Fruit fly (Drosophila melanogaster) whole organism, wandering third instar larva: ENCODE results near the gene CG11398.

Experiments used
- Abd-B ChIP-seq: fragments of >200 bp; optimal IDR thresholded peaks from 2 replicates; lab custom pipeline; 2017; ENCODE audit warnings: missing biosample characterization, missing genetic modification characterization
- CG32264 ChIP-seq: fragments of 200-800 bp; sonication (Bioruptor generic); optimal IDR thresholded peaks from 2 replicates; lab custom pipeline; 2016; ENCODE audit warnings: missing biosample characterization, missing genetic modification characterization
- CG9705 ChIP-seq: fragments of 200-800 bp; sonication (Bioruptor generic); optimal IDR thresholded peaks from 2 replicates; lab custom pipeline; 2018; ENCODE audit warnings: missing biosample characterization, mild to moderate bottlenecking, missing genetic modification characterization
- CrebA ChIP-seq: fragments of 200-800 bp; sonication (Bioruptor generic); optimal IDR thresholded peaks from 2 replicates; lab custom pipeline; 2016; ENCODE audit warnings: missing biosample characterization, mild to moderate bottlenecking, missing genetic modification characterization, borderline replicate concordance
- Dif ChIP-seq: fragments of 200-275, 200-300 bp; sonication (Bioruptor generic); optimal IDR thresholded peaks from 2 replicates; lab custom pipeline; 2018; ENCODE audit warnings: missing biosample characterization, missing genetic modification characterization; ENCODE audit not compliant: partially characterized antibody
- GATAd ChIP-seq: sonication (Bioruptor generic); optimal IDR thresholded peaks from 2 replicates; lab custom pipeline; 2016; ENCODE audit warnings: missing biosample characterization, missing genetic modification characterization
- HLH106 ChIP-seq: fragments of 200-800 bp; optimal IDR thresholded peaks from 3 replicates; lab custom pipeline; 2019; ENCODE audit warnings: missing biosample characterization, mild to moderate bottlenecking, missing genetic modification characterization, moderate library complexity
- Hnf4 ChIP-seq: fragments of 200-800 bp; sonication (Bioruptor generic); optimal IDR thresholded peaks from 2 replicates; lab custom pipeline; 2016; ENCODE audit warnings: missing biosample characterization, mild to moderate bottlenecking, missing genetic modification characterization
- Hr78 ChIP-seq: fragments of >200 bp; optimal IDR thresholded peaks from 2 replicates; lab custom pipeline; 2017; ENCODE audit warnings: missing biosample characterization, missing genetic modification characterization
- Hr83 ChIP-seq: fragments of 200-300 bp; sonication (Bioruptor generic); optimal IDR thresholded peaks from 2 replicates; lab custom pipeline; 2016; ENCODE audit warnings: missing biosample characterization, mild to moderate bottlenecking, missing genetic modification characterization, moderate library complexity; ENCODE audit not compliant: poor library complexity, severe bottlenecking
- Jra ChIP-seq: sonication (Bioruptor generic); optimal IDR thresholded peaks from 2 replicates; lab custom pipeline; 2016; ENCODE audit warnings: missing biosample characterization, missing genetic modification characterization
- Mio ChIP-seq: sonication (Bioruptor generic); optimal IDR thresholded peaks from 2 replicates; lab custom pipeline; 2016; ENCODE audit warnings: missing biosample characterization, missing genetic modification characterization
- Myc ChIP-seq: fragments of >200 bp; optimal IDR thresholded peaks from 2 replicates; lab custom pipeline; 2017
- OdsH ChIP-seq: fragments of 200-800 bp; sonication (Bioruptor generic); optimal IDR thresholded peaks from 2 replicates; lab custom pipeline; 2016; ENCODE audit warnings: missing biosample characterization, mild to moderate bottlenecking, missing genetic modification characterization
- Sp1 ChIP-seq: fragments of 200-800 bp; sonication (Bioruptor generic); optimal IDR thresholded peaks from 3 replicates; lab custom pipeline; 2019; ENCODE audit warnings: missing biosample characterization, mild to moderate bottlenecking, missing genetic modification characterization, moderate library complexity
- br ChIP-seq: fragments of 200-800 bp; sonication (Bioruptor generic); optimal IDR thresholded peaks from 2 replicates; lab custom pipeline; 2016; ENCODE audit warnings: missing biosample characterization, missing genetic modification characterization
- brk ChIP-seq: fragments of 200-800 bp; sonication (Bioruptor generic); optimal IDR thresholded peaks from 2 replicates; lab custom pipeline; 2016; ENCODE audit warnings: missing biosample characterization, mild to moderate bottlenecking, missing genetic modification characterization
- dl ChIP-seq, 2 experiments: fragments of 175-275, 200-275 bp in 1 of 2; fragments of 200-275 bp in 1 of 2; sonication (Bioruptor generic); optimal IDR thresholded peaks; lab custom pipeline; 2018; ENCODE audit warnings: mild to moderate bottlenecking in 2 of 2, missing biosample characterization in 2 of 2, missing genetic modification characterization in 2 of 2, moderate library complexity in 2 of 2; ENCODE audit not compliant: partially characterized antibody in 2 of 2, insufficient read depth in 1 of 2
- dmrt93B ChIP-seq: fragments of 200-800 bp; sonication (Bioruptor generic); optimal IDR thresholded peaks from 2 replicates; lab custom pipeline; 2018; ENCODE audit warnings: missing biosample characterization, mild to moderate bottlenecking, missing genetic modification characterization
- dsf ChIP-seq: sonication (Bioruptor generic); optimal IDR thresholded peaks from 2 replicates; lab custom pipeline; 2016; ENCODE audit warnings: missing biosample characterization, missing genetic modification characterization, borderline replicate concordance
- ey ChIP-seq: fragments of 200-800 bp; sonication (Bioruptor generic); optimal IDR thresholded peaks from 2 replicates; lab custom pipeline; 2016; ENCODE audit warnings: missing biosample characterization, missing genetic modification characterization
- foxo ChIP-seq, 2 experiments: fragments of 200-800 bp; sonication (Bioruptor generic); optimal IDR thresholded peaks; 2 replicates in 1 of 2; 3 replicates in 1 of 2; lab custom pipeline; 2016 to 2017; ENCODE audit warnings: missing biosample characterization in 2 of 2, missing genetic modification characterization in 2 of 2
- jim ChIP-seq: fragments of 175-275, 200-325 bp; sonication (Bioruptor generic); optimal IDR thresholded peaks from 2 replicates; lab custom pipeline; 2016; ENCODE audit warnings: missing biosample characterization, mild to moderate bottlenecking, missing genetic modification characterization
- lola ChIP-seq: fragments of >200 bp; optimal IDR thresholded peaks from 2 replicates; lab custom pipeline; 2017; ENCODE audit warnings: missing biosample characterization, missing genetic modification characterization
- pan ChIP-seq: fragments of >200 bp; optimal IDR thresholded peaks from 2 replicates; lab custom pipeline; 2017
- psq ChIP-seq: fragments of 200-800 bp; sonication (Bioruptor generic); optimal IDR thresholded peaks from 3 replicates; lab custom pipeline; 2017; ENCODE audit warnings: missing biosample characterization, mild to moderate bottlenecking, missing genetic modification characterization, moderate library complexity
- rgr ChIP-seq: fragments of 200-800 bp; sonication (Bioruptor generic); optimal IDR thresholded peaks from 3 replicates; lab custom pipeline; 2016; ENCODE audit warnings: missing biosample characterization, mild to moderate bottlenecking, missing genetic modification characterization
- sage ChIP-seq: fragments of 200-800 bp; sonication (Bioruptor generic); optimal IDR thresholded peaks from 2 replicates; lab custom pipeline; 2016; ENCODE audit warnings: missing biosample characterization, mild to moderate bottlenecking, missing genetic modification characterization
- sv ChIP-seq: fragments of 200-800 bp; sonication (Bioruptor generic); optimal IDR thresholded peaks from 3 replicates; lab custom pipeline; 2016; ENCODE audit warnings: missing biosample characterization, missing genetic modification characterization
- tai ChIP-seq: sonication (Bioruptor generic); optimal IDR thresholded peaks from 2 replicates; lab custom pipeline; 2016; ENCODE audit warnings: missing biosample characterization, missing genetic modification characterization
- usp ChIP-seq: fragments of >200 bp; optimal IDR thresholded peaks from 2 replicates; lab custom pipeline; 2017; ENCODE audit warnings: missing biosample characterization, missing genetic modification characterization
- woc ChIP-seq: sonication (Bioruptor generic); optimal IDR thresholded peaks from 2 replicates; lab custom pipeline; 2016; ENCODE audit warnings: missing biosample characterization, mild to moderate bottlenecking, missing genetic modification characterization

Gene CG11398

DNA sequence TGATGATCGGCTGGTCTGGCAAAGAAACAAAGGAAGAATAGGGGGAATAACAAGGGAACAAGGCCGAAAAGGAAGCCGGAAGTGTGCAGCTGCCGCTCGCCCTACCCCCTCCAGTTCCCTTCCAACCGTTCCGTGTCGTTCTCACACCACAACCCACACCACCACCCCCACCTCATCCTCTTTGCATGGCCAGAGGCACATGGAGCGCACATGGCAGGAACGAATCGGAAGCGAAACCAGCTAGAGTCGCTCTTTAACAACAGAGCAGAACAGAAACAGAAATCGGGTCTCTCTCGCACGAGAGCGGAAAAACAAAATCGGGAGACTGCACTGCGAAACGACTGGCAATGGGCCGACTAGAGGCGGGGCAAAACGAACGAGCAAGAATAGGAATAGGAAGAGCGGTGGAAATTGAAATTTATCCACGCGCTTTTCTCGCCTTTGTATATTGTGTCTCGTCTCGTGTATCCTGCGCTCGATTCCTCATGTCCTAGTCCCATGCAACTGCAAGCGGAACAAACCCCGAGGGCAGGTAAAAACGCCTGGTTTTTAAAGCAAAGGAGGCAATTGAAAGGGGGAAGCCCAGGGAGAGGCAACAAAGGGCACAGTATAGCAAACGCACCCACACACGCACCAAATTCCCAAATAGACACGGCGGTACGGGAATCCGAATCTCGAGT lies 17.7 kb upstream of the CG11398 start:
- TF ChIP-seq dl (GFP tag; optimal IDR thresholded peaks at IDR 0.05; lab: Kevin White, UChicago; ENCODE audit: insufficient read depth in 1 of 2, partially characterized antibody in 2 of 2) (no peak), HLH106 (tag; lab: Kevin White, UChicago) (no peak), pan (lab: Kevin White, UChicago) (no peak), sv (GFP tag; lab: Kevin White, UChicago) (no peak), Hr78 (GFP tag; lab: Kevin White, UChicago) (no peak), psq (GFP tag; lab: Kevin White, UChicago) (peak; percentile 21)

DNA sequence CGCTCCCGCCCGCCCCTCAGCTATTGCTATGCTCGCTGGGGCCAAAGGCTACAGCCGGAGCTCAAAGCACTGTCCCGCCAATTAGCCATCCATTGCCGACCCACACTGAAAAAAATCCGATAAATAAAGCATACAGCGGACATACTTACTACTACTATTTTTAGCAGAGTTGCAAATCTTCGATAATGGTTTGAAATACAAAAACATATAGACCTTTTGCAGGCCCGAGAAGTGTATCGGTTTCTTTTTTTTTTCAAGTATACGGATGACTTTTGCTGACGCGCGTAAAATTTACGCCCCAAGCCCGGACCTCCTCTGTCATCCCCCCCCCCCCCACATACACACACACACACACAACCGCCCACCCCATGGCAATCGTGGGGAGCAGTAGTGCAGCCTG lies 16.8 kb upstream of the CG11398 start:
- TF ChIP-seq tai, result no peak
- no peak for TF ChIP-seq lola (GFP tag; lab: Kevin White, UChicago)
- no peak for TF ChIP-seq Dif (GFP tag; lab: Kevin White, UChicago)
- no peak for TF ChIP-seq dsf (GFP tag; lab: Kevin White, UChicago)
- TF ChIP-seq Sp1 (GFP tag; lab: Kevin White, UChicago), result no peak
- no peak for TF ChIP-seq woc (GFP tag; lab: Kevin White, UChicago)
- no peak for TF ChIP-seq jim (GFP tag; lab: Kevin White, UChicago)
- no peak for TF ChIP-seq sv (GFP tag; lab: Kevin White, UChicago)
- no peak for TF ChIP-seq CG9705 (GFP tag; lab: Kevin White, UChicago)
- TF ChIP-seq CrebA (GFP tag; lab: Kevin White, UChicago), result no peak
- no peak for TF ChIP-seq Abd-B
- TF ChIP-seq dmrt93B (GFP tag; lab: Kevin White, UChicago), result no peak
- TF ChIP-seq Myc (lab: Kevin White, UChicago), result no peak
- TF ChIP-seq, all 38 proteins: peak for 0

- TF ChIP-seq CG32264 (no peak), GATAd (GFP tag; lab: Kevin White, UChicago) (no peak), rgr (GFP tag; lab: Kevin White, UChicago) (no peak), ey (GFP tag; lab: Kevin White, UChicago) (no peak), OdsH (GFP tag; lab: Kevin White, UChicago) (no peak), Mio (GFP tag; lab: Kevin White, UChicago) (no peak), Sp1 (GFP tag; lab: Kevin White, UChicago) (no peak), dmrt93B (GFP tag; lab: Kevin White, UChicago) (no peak), Myc (lab: Kevin White, UChicago) (no peak), dl (GFP tag; optimal IDR thresholded peaks at IDR 0.05; lab: Kevin White, UChicago; ENCODE audit: insufficient read depth in 1 of 2, partially characterized antibody in 2 of 2) (no peak), tai (no peak), pan (lab: Kevin White, UChicago) (no peak), Hnf4 (GFP tag; lab: Kevin White, UChicago) (no peak), woc (GFP tag; lab: Kevin White, UChicago) (no peak), sage (GFP tag; lab: Kevin White, UChicago) (no peak), Hr83 (no peak)
Observed at dm6 chrX:1229567-1229966, 14.6 kb upstream of the CG11398 start.

- TF ChIP-seq foxo (GFP tag; optimal IDR thresholded peaks at IDR 0.05; lab: Kevin White, UChicago), result peak in 1 of 2 experiments; percentile 16
- TF ChIP-seq pan (lab: Kevin White, UChicago), result no peak
- no peak for TF ChIP-seq dsf (GFP tag; lab: Kevin White, UChicago)
Observed at dm6 chrX:1229098-1229497, 14.1 kb upstream of the CG11398 start.

DNA sequence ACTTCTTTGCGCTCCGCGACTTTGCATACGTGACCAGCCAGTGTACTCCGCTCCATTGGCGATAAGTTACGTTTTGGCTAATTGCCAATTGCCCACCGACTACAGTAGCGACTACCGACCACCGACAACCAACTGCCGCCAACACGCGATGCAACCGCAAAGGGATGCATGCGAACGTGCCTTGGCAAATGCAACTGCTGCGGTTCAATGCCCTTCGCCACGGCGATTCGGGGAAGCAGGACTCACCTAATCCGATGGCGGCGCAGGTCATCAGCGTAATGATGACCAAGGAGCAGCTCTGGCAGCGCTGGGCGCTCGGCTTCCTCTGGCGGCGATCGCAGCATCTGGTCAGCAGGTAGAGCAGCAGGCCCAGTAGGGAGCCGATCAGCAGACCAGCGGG lies 10.9 kb upstream of the CG11398 start:
- TF ChIP-seq brk (GFP tag; lab: Kevin White, UChicago) (no peak), Jra (no peak), dsf (GFP tag; lab: Kevin White, UChicago) (no peak), usp (GFP tag; lab: Kevin White, UChicago) (no peak), br (GFP tag; lab: Kevin White, UChicago) (no peak), pan (lab: Kevin White, UChicago) (no peak), lola (GFP tag; lab: Kevin White, UChicago) (no peak), jim (GFP tag; lab: Kevin White, UChicago) (no peak), sage (GFP tag; lab: Kevin White, UChicago) (no peak), woc (GFP tag; lab: Kevin White, UChicago) (no peak)
